Worm (Caenorhabditis elegans): ENCODE results near the gene dpl-1.

ce11 chrII:9141110-9141509 lies 28.6 kb upstream of the dpl-1 start:
- no peak for TF ChIP-seq madf-10 (tag; optimal IDR thresholded peaks at IDR 0.05)
- no peak for TF ChIP-seq Y53F4B.3 (GFP tag; IDR thresholded peaks at IDR 0.05)
- TF ChIP-seq B0035.1 (tag; optimal IDR thresholded peaks at IDR 0.05), result no peak
- TF ChIP-seq let-607 (tag; optimal IDR thresholded peaks at IDR 0.05), result no peak
- TF ChIP-seq lin-54 (GFP tag; optimal IDR thresholded peaks at IDR 0.05), result no peak
- TF ChIP-seq snpc-4 (GFP tag; optimal IDR thresholded peaks at IDR 0.05), result no peak
- no peak for TF ChIP-seq snpc-4 (tag; optimal IDR thresholded peaks at IDR 0.05)
- TF ChIP-seq let-526 (GFP tag; IDR thresholded peaks at IDR 0.05), result no peak
- no peak for TF ChIP-seq nhr-120 (GFP tag; IDR thresholded peaks at IDR 0.05)
- TF ChIP-seq hrde-1 (tag; optimal IDR thresholded peaks at IDR 0.05; ENCODE audit: borderline replicate concordance), result no peak
- no peak for TF ChIP-seq unc-62 (GFP tag; optimal IDR thresholded peaks at IDR 0.05)
- no peak for TF ChIP-seq lin-26 (GFP tag; IDR thresholded peaks at IDR 0.05)
- no peak for TF ChIP-seq ceh-100 (GFP tag; IDR thresholded peaks at IDR 0.05)

Measured in whole organism, young adult.